Worm (Caenorhabditis elegans) whole organism, mixed stage, embryonic: ENCODE data around the gene ZK1321.1.
A peak's percentile ranks its signal among the peaks of the same experiment; 100 is the strongest.

Experiments
- M03D4.4 ChIP-seq: sonication (generic microtip); optimal IDR thresholded peaks from 2 replicates; lab custom pipeline; 2017; ENCODE audit warnings: mild to moderate bottlenecking, missing genetic modification characterization, missing compliant biosample characterization
- bed-3 ChIP-seq: fragments of 200-800 bp; sonication (Bioruptor generic); optimal IDR thresholded peaks from 3 replicates; lab custom pipeline; 2018; ENCODE audit warnings: mild to moderate bottlenecking, missing genetic modification characterization, moderate library complexity, missing compliant biosample characterization
- blmp-1 ChIP-seq: fragments of 150-350 bp; optimal IDR thresholded peaks from 2 replicates; lab custom pipeline; 2014; ENCODE audit warnings: missing biosample characterization, missing genetic modification characterization
- ceh-39 ChIP-seq: fragments of 150-350 bp; optimal IDR thresholded peaks from 2 replicates; lab custom pipeline; 2014; ENCODE audit warnings: missing biosample characterization, missing genetic modification characterization
- ceh-43 ChIP-seq: fragments of 200-800 bp; sonication (Bioruptor generic); optimal IDR thresholded peaks from 2 replicates; lab custom pipeline; 2018; ENCODE audit warnings: mild to moderate bottlenecking, missing genetic modification characterization, moderate library complexity, missing compliant biosample characterization
- ceh-83 ChIP-seq: fragments of 200-800 bp; sonication (Bioruptor generic); optimal IDR thresholded peaks from 2 replicates; lab custom pipeline; 2018; ENCODE audit warnings: mild to moderate bottlenecking, missing genetic modification characterization, missing compliant biosample characterization
- ces-1 ChIP-seq: fragments of 150-350 bp; optimal IDR thresholded peaks from 2 replicates; lab custom pipeline; 2014; ENCODE audit warnings: missing biosample characterization, missing genetic modification reagents, missing genetic modification characterization
- cnd-1 ChIP-seq: fragments of 200-800 bp; sonication (Bioruptor generic); optimal IDR thresholded peaks from 2 replicates; lab custom pipeline; 2018; ENCODE audit warnings: mild to moderate bottlenecking, missing genetic modification characterization, missing compliant biosample characterization
- drap-1 ChIP-seq: fragments of 200-800 bp; sonication (Bioruptor generic); optimal IDR thresholded peaks from 3 replicates; lab custom pipeline; 2018; ENCODE audit warnings: mild to moderate bottlenecking, missing genetic modification characterization, missing compliant biosample characterization
- elt-1 ChIP-seq: sonication (generic microtip); optimal IDR thresholded peaks from 2 replicates; lab custom pipeline; 2017; ENCODE audit warnings: missing genetic modification characterization, mild to moderate bottlenecking, missing compliant biosample characterization, antibody characterized with exemption, moderate library complexity, borderline replicate concordance; ENCODE audit not compliant: insufficient read depth
- elt-3 ChIP-seq: fragments of 150-350 bp; optimal IDR thresholded peaks from 2 replicates; lab custom pipeline; 2014; ENCODE audit warnings: missing biosample characterization, missing genetic modification characterization
- flh-1 ChIP-seq: fragments of 200-800 bp; sonication (Bioruptor generic); optimal IDR thresholded peaks from 2 replicates; lab custom pipeline; 2018; ENCODE audit warnings: mild to moderate bottlenecking, missing genetic modification characterization, moderate library complexity, missing compliant biosample characterization
- lin-13 ChIP-seq: fragments of 150-350 bp; optimal IDR thresholded peaks from 2 replicates; lab custom pipeline; 2014; ENCODE audit warnings: missing biosample characterization, missing genetic modification characterization
- lin-32 ChIP-seq: fragments of 200-800 bp; sonication (Bioruptor generic); optimal IDR thresholded peaks from 2 replicates; lab custom pipeline; 2018; ENCODE audit warnings: mild to moderate bottlenecking, missing genetic modification characterization, missing compliant biosample characterization
- lsy-2 ChIP-seq: fragments of 150-350 bp; optimal IDR thresholded peaks from 2 replicates; lab custom pipeline; 2014; ENCODE audit warnings: missing biosample characterization, missing genetic modification characterization
- mab-5 ChIP-seq: fragments of 150-350 bp; optimal IDR thresholded peaks from 2 replicates; lab custom pipeline; 2014; ENCODE audit warnings: missing biosample characterization, missing genetic modification characterization
- mep-1 ChIP-seq: fragments of 150-350 bp; optimal IDR thresholded peaks from 2 replicates; lab custom pipeline; 2017; ENCODE audit warnings: missing biosample characterization, missing genetic modification reagents, missing genetic modification characterization, inconsistent platforms
- nhr-12 ChIP-seq: fragments of 150-350 bp; optimal IDR thresholded peaks from 2 replicates; lab custom pipeline; 2014; ENCODE audit warnings: missing biosample characterization, missing genetic modification characterization
- nhr-2 ChIP-seq: fragments of 150-350 bp; optimal IDR thresholded peaks from 2 replicates; lab custom pipeline; 2014; ENCODE audit warnings: missing biosample characterization, missing genetic modification characterization
- nhr-28 ChIP-seq: fragments of 150-350 bp; optimal IDR thresholded peaks from 2 replicates; lab custom pipeline; 2014; ENCODE audit warnings: missing biosample characterization, missing genetic modification characterization
- nhr-76 ChIP-seq: sonication (generic microtip); optimal IDR thresholded peaks from 2 replicates; lab custom pipeline; 2017; ENCODE audit warnings: missing biosample characterization, missing genetic modification characterization
- pha-4 ChIP-seq: fragments of 150-350 bp; optimal IDR thresholded peaks from 2 replicates; lab custom pipeline; 2018; ENCODE audit warnings: missing biosample characterization, missing genetic modification reagents, missing genetic modification characterization
- sem-2 ChIP-seq: fragments of 200-800 bp; sonication (Bioruptor generic); optimal IDR thresholded peaks from 2 replicates; lab custom pipeline; 2018; ENCODE audit warnings: mild to moderate bottlenecking, missing genetic modification characterization, missing compliant biosample characterization
- snpc-4 ChIP-seq: fragments of 150-350 bp; optimal IDR thresholded peaks from 2 replicates; lab custom pipeline; 2014; ENCODE audit warnings: missing biosample characterization, missing genetic modification characterization
- sptf-1 ChIP-seq: sonication (generic microtip); optimal IDR thresholded peaks from 2 replicates; lab custom pipeline; 2017; ENCODE audit warnings: mild to moderate bottlenecking, missing genetic modification characterization, moderate library complexity, missing compliant biosample characterization
- tbx-8 ChIP-seq: fragments of 200-800 bp; sonication (Bioruptor generic); optimal IDR thresholded peaks from 2 replicates; lab custom pipeline; 2018; ENCODE audit warnings: mild to moderate bottlenecking, missing genetic modification characterization, moderate library complexity, missing compliant biosample characterization
- unc-120 ChIP-seq: sonication (generic microtip); optimal IDR thresholded peaks from 2 replicates; lab custom pipeline; 2017; ENCODE audit warnings: missing genetic modification characterization, missing compliant biosample characterization; ENCODE audit not compliant: poor library complexity, severe bottlenecking
- unc-62 ChIP-seq: fragments of 150-350 bp; optimal IDR thresholded peaks from 2 replicates; lab custom pipeline; 2014; ENCODE audit warnings: missing biosample characterization, missing genetic modification reagents, missing genetic modification characterization
- zip-8 ChIP-seq: fragments of 150-350 bp; optimal IDR thresholded peaks from 2 replicates; lab custom pipeline; 2014; ENCODE audit warnings: missing biosample characterization, missing genetic modification characterization
- ztf-11 ChIP-seq: fragments of 150-350 bp; optimal IDR thresholded peaks from 2 replicates; lab custom pipeline; 2014; ENCODE audit warnings: missing biosample characterization, missing genetic modification characterization

ZK1321.1 gene

DNA sequence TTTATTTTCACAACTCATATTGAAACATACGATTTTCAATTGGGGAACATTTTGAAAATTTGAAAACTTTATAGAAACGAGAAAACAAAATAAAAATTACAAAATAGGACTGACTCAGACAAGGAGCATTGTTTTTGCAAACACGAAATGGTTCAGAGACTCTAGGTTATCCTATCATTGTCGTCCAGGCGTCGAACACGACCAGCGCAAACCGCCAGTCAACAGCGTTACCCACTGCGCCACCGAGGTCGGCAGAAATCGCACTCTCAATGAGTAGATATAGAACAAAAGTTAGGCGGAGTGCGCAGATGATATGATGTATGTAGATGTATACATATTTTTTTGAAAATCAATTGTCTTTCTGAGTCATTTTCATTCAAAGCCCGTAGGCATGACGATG is 20.8 kb downstream of the ZK1321.1 start (continued):
- peak; percentile 90 for TF ChIP-seq cnd-1 (tag; lab: Kevin White, UChicago)
- peak; percentile 58 for TF ChIP-seq unc-120 (tag; lab: Kevin White, UChicago)
- peak; percentile 76 for TF ChIP-seq bed-3 (GFP tag; lab: Kevin White, UChicago)
- peak; percentile 40 for TF ChIP-seq lin-13
- no peak for TF ChIP-seq snpc-4
- TF ChIP-seq elt-3 (tag; lab: Kevin White, UChicago), result no peak
- no peak for TF ChIP-seq unc-62 (GFP tag; lab: Kevin White, UChicago)
- no peak for TF ChIP-seq nhr-12
- peak; percentile 93 for TF ChIP-seq sptf-1
- peak; percentile 71 for TF ChIP-seq tbx-8 (GFP tag; lab: Kevin White, UChicago)

DNA sequence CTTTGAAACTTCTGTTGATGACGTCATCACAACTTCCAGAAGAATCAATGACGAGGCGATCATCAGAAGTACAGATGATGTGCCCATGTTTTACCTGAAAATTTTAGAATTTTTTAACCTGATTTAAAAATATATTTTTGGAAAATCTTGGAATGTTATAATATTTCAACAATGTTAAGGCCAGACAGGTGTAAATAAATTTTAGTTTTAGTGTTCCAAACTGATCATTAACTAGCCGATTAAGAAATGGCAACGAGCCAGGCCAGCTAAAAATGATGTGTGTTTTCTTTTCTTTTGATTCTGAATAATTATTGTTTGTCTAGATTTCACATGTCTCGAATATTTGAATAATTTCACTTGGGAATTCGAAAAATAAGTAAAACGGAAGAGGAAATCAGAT is 22.0 kb downstream of the ZK1321.1 start, which contains the start of gene T10B9.9:
Gene T10B9.9 (minus strand): TSS at position 101 of the 400 bp plus-strand sequence.
- TF ChIP-seq lsy-2 (tag; lab: Kevin White, UChicago) (no peak), zip-8 (peak; percentile 59), unc-62 (GFP tag; lab: Kevin White, UChicago) (no peak), drap-1 (GFP tag; lab: Kevin White, UChicago) (no peak), nhr-76 (tag; lab: Kevin White, UChicago) (no peak), ceh-43 (GFP tag; lab: Kevin White, UChicago) (no peak)

DNA sequence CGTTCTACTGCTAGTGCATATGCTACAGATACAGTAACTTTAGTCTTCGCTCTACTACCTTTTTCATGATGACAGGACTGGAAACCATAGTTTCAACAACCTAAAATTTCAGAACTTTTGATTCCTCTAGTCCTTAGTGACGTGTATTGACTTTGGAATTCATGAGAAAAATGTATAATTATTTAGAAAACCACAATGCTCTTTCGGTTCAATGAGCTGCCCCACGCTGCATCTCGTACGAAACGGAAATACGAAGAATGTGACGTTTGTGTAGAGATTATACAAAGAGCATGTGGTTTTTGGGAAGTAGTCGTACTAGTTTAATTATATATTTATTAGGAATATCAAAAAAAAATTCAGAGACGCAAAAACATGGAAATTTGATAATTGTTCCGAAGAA is 24.7 kb downstream of the ZK1321.1 start:
- TF ChIP-seq blmp-1 (tag; lab: Kevin White, UChicago) (no peak), unc-62 (GFP tag; lab: Kevin White, UChicago) (no peak), M03D4.4 (no peak), bed-3 (GFP tag; lab: Kevin White, UChicago) (no peak), ces-1 (GFP tag; lab: Kevin White, UChicago) (no peak), nhr-2 (no peak), nhr-12 (no peak), ztf-11 (tag; lab: Kevin White, UChicago) (no peak), pha-4 (tag; lab: Kevin White, UChicago) (no peak), elt-3 (tag; lab: Kevin White, UChicago) (no peak), lsy-2 (tag; lab: Kevin White, UChicago) (no peak), sptf-1 (no peak)

DNA sequence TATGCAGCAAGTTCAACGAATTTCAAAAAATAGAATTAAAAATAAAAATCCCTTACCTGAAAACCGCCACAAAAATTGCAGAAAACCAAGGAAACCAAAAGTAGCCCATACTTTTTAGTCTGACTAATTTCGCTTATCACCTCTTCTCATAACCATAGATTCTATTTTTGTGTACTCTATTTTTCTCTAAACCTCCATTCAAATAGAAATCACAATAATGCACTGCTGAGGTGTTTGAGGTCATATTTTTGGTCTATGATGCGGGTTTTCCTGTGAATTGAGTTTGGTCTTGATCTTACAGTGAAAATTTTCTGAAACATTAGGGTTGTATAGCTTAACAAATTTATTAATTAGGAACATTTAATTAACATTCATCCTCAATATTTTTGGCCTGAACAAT is 28.0 kb downstream of the ZK1321.1 start, which contains the start of gene cyp-13A1:
Gene cyp-13A1 (minus strand): TSS at position 156 of the 400 bp plus-strand sequence.
- TF ChIP-seq elt-1 (tag; lab: Kevin White, UChicago) (no peak), flh-1 (GFP tag; lab: Kevin White, UChicago) (no peak), ceh-39 (no peak), sem-2 (GFP tag; lab: Kevin White, UChicago) (no peak), ceh-83 (no peak)

DNA sequence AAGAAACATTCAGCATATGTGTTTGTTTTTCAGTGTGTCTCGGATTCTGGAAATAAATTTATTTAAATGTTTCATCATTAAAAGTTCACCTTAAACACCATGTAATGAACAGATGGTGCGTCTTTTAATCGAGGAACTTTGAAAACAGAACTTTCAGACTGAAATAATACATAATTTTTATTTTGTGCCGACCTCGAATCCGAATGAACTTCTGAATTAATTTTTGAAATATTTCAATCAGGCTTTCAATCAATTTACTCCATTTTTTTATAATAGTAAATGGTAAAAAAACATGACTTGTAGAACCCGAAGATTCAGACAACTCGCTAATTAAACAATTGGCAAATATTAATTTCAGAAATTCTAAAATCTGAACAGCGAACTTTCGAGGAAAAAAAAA is 28.5 kb downstream of the ZK1321.1 start, which contains the start of gene T10B9.14:
Gene T10B9.14 (minus strand): TSS at position 101 of the 400 bp plus-strand sequence.
- no peak for TF ChIP-seq ceh-83
- TF ChIP-seq ceh-43 (GFP tag; lab: Kevin White, UChicago), result no peak
- no peak for TF ChIP-seq ztf-11 (tag; lab: Kevin White, UChicago)
- no peak for TF ChIP-seq tbx-8 (GFP tag; lab: Kevin White, UChicago)
- no peak for TF ChIP-seq elt-3 (tag; lab: Kevin White, UChicago)
- TF ChIP-seq mep-1, result no peak
- no peak for TF ChIP-seq nhr-28
- TF ChIP-seq elt-1 (tag; lab: Kevin White, UChicago), result no peak
- no peak for TF ChIP-seq sem-2 (GFP tag; lab: Kevin White, UChicago)
- TF ChIP-seq bed-3 (GFP tag; lab: Kevin White, UChicago), result no peak
- no peak for TF ChIP-seq ceh-39
- no peak for TF ChIP-seq lin-32 (GFP tag; lab: Kevin White, UChicago)
- no peak for TF ChIP-seq M03D4.4
- no peak for TF ChIP-seq drap-1 (GFP tag; lab: Kevin White, UChicago)
- TF ChIP-seq cnd-1 (tag; lab: Kevin White, UChicago), result no peak
- no peak for TF ChIP-seq mab-5 (tag; lab: Kevin White, UChicago)
- TF ChIP-seq, all 35 proteins: peak for 0
